Worm (Caenorhabditis elegans) whole organism, early embryonic: ENCODE measurements around the gene alh-2.

Experiments used
- B0310.2 ChIP-seq: sonication (generic microtip); optimal IDR thresholded peaks from 2 replicates; lab custom pipeline; 2016; ENCODE audit warnings: mild to moderate bottlenecking, missing genetic modification characterization, missing compliant biosample characterization
- F13C5.2 ChIP-seq: sonication (generic microtip); optimal IDR thresholded peaks from 2 replicates; lab custom pipeline; 2017; ENCODE audit warnings: mild to moderate bottlenecking, missing genetic modification characterization, inconsistent platforms, missing compliant biosample characterization
- aly-1 ChIP-seq: sonication (generic microtip); optimal IDR thresholded peaks from 2 replicates; lab custom pipeline; 2016; ENCODE audit warnings: missing genetic modification characterization, missing compliant biosample characterization
- ama-1 ChIP-seq: fragments of 150-350 bp; optimal IDR thresholded peaks from 2 replicates; lab custom pipeline; 2014
- ceh-13 ChIP-seq: fragments of 200-800 bp; sonication (Bioruptor generic); optimal IDR thresholded peaks from 2 replicates; lab custom pipeline; 2018; ENCODE audit warnings: mild to moderate bottlenecking, missing genetic modification characterization, missing compliant biosample characterization
- ceh-36 ChIP-seq: sonication (generic microtip); optimal IDR thresholded peaks from 2 replicates; lab custom pipeline; 2016; ENCODE audit warnings: missing genetic modification characterization, inconsistent platforms, missing compliant biosample characterization
- ets-7 ChIP-seq: sonication (generic microtip); optimal IDR thresholded peaks from 2 replicates; lab custom pipeline; 2016; ENCODE audit warnings: missing genotype, missing genetic modification characterization, missing compliant biosample characterization
- flt-1 ChIP-seq: fragments of 200-800 bp; sonication (Bioruptor generic); IDR thresholded peaks from 2 replicates; pipeline ENCODE4 v1.3.6; 2022; ENCODE audit warnings: missing genetic modification characterization, missing compliant biosample characterization
- hmbx-1 ChIP-seq: sonication (generic microtip); optimal IDR thresholded peaks from 2 replicates; lab custom pipeline; 2016; ENCODE audit warnings: mild to moderate bottlenecking, missing genetic modification characterization, missing compliant biosample characterization
- hmg-4 ChIP-seq: fragments of 200-800 bp; sonication (Bioruptor generic); optimal IDR thresholded peaks from 2 replicates; lab custom pipeline; 2018; ENCODE audit warnings: mild to moderate bottlenecking, missing genetic modification characterization, missing compliant biosample characterization
- hnd-1 ChIP-seq: sonication (generic microtip); optimal IDR thresholded peaks from 2 replicates; lab custom pipeline; 2016; ENCODE audit warnings: missing genetic modification characterization, missing compliant biosample characterization
- pes-1 ChIP-seq: fragments of 200-800 bp; sonication (Bioruptor generic); IDR thresholded peaks from 2 replicates; pipeline ENCODE4 v1.3.6; 2022; ENCODE audit warnings: missing genetic modification reagents, missing genetic modification characterization, missing compliant biosample characterization
- scrt-1 ChIP-seq: fragments of 200-800 bp; sonication (Bioruptor generic); IDR thresholded peaks from 2 replicates; pipeline ENCODE4 v1.3.6; 2022; ENCODE audit warnings: missing genetic modification characterization, missing compliant biosample characterization
- sea-1 ChIP-seq: fragments of 200-800 bp; sonication (Bioruptor generic); conservative IDR thresholded peaks from 2 replicates; pipeline ENCODE4 v1.3.6; 2022; ENCODE audit warnings: missing genetic modification characterization, missing compliant biosample characterization
- tbx-11 ChIP-seq: fragments of 200-800 bp; sonication (Bioruptor generic); IDR thresholded peaks from 2 replicates; pipeline ENCODE4 v1.3.6; 2022; ENCODE audit warnings: missing genetic modification characterization, missing compliant biosample characterization
- tbx-37 ChIP-seq: fragments of 200-800 bp; sonication (Bioruptor generic); conservative IDR thresholded peaks from 2 replicates; pipeline ENCODE4 v1.3.6; 2022; ENCODE audit warnings: missing genetic modification reagents, missing genetic modification characterization, missing compliant biosample characterization
- tra-4 ChIP-seq: sonication (generic microtip); optimal IDR thresholded peaks from 2 replicates; lab custom pipeline; 2017; ENCODE audit warnings: missing genetic modification characterization, missing compliant biosample characterization

alh-2 gene

DNA sequence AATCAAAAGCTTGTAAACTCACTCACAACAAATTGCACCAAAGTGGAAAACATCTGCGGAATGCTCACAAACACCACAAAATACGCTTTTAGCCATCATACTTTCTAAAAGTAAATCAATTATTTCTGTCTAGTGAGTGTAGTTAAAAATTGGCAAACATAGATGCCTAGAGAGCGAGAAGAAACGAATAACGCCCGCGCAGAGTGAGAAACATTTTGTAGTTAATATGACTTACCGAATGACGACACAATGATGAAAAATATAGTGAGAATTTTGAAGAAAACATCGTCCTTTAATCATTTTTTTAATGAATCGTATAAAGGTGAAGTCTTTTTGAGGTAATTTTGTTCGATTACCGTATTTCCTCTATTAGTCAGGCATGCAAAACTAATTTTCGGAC, 14.6 kb upstream of the alh-2 start, which contains the start of gene nhr-238:
Gene nhr-238 (minus strand): TSS at position 104 of the 400 bp plus-strand sequence.
- no peak for TF ChIP-seq ceh-36 (tag; lab: Kevin White, UChicago)
- no peak for TF ChIP-seq tra-4 (tag; lab: Kevin White, UChicago)
- TF ChIP-seq ets-7 (tag; lab: Kevin White, UChicago), result no peak
- TF ChIP-seq pes-1, result no peak
- no peak for TF ChIP-seq B0310.2 (tag; lab: Kevin White, UChicago)
- no peak for TF ChIP-seq flt-1 (GFP tag; lab: Robert Waterston, UW)
- TF ChIP-seq hmbx-1, result no peak
- TF ChIP-seq ceh-13 (GFP tag; lab: Kevin White, UChicago), result no peak
- no peak for TF ChIP-seq ama-1 (lab: Kevin White, UChicago)
- no peak for TF ChIP-seq scrt-1 (GFP tag; lab: Robert Waterston, UW)
- TF ChIP-seq F13C5.2 (tag; lab: Kevin White, UChicago), result no peak
- TF ChIP-seq aly-1 (tag; lab: Kevin White, UChicago), result no peak
- TF ChIP-seq tbx-37, result no peak
- TF ChIP-seq hnd-1 (tag; lab: Kevin White, UChicago), result no peak
- TF ChIP-seq hmg-4 (GFP tag; lab: Kevin White, UChicago), result no peak
- TF ChIP-seq sea-1 (GFP tag; lab: Robert Waterston, UW), result no peak

DNA sequence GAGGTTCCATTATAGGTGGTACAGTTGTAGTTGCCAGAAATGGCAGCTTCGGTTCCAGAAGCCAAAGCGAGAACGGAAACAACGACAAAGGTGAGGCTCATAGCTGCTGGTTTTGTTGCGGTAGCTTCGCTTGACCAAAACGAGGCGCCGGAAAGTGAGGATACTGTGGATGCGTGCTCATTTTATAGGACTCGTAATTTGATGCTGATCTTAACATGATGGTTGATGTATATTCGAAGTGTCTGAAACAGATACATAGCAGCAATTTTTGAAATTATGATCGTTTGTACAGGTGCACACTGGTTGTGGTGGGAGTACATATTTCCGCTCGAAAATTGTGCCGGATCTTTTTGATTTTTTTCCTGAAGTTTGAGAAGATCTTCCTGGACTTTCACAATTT, 12.8 kb upstream of the alh-2 start, which contains the start of gene Y46H3D.8:
Gene Y46H3D.8 (minus strand): TSS at position 101 of the 400 bp plus-strand sequence.
- TF ChIP-seq F13C5.2 (tag; lab: Kevin White, UChicago), result no peak
- no peak for TF ChIP-seq ama-1 (lab: Kevin White, UChicago)
- TF ChIP-seq B0310.2 (tag; lab: Kevin White, UChicago), result no peak
- TF ChIP-seq tbx-37, result no peak
- TF ChIP-seq ets-7 (tag; lab: Kevin White, UChicago), result no peak
- no peak for TF ChIP-seq tra-4 (tag; lab: Kevin White, UChicago)
- no peak for TF ChIP-seq tbx-11
- no peak for TF ChIP-seq sea-1 (GFP tag; lab: Robert Waterston, UW)
- TF ChIP-seq aly-1 (tag; lab: Kevin White, UChicago), result no peak

DNA sequence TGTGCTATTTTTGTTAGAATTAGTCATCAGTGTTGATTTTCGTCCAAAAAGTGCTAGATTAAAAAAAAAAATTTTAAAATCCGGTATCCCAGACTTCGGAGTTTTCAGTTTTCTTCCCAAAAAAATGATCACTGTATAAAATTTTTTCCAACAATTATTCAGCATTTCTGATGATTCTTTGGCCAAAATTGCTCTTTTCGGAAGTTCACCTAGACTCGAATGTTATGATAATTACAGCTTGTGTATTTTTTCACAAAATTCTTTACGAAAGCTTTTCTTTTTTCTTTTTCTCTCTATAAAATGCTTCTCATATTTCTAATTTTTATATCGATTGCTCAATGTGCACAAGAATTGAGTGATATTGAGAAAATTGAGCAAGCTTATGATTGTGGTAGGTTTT, 12.3 kb upstream of the alh-2 start, which contains the start of gene irld-17:
Gene irld-17 (plus strand): TSS at position 301 of the 400 bp plus-strand sequence.
- TF ChIP-seq ceh-36 (tag; lab: Kevin White, UChicago) (no peak), hmbx-1 (no peak), ama-1 (lab: Kevin White, UChicago) (no peak), flt-1 (GFP tag; lab: Robert Waterston, UW) (no peak), tra-4 (tag; lab: Kevin White, UChicago) (no peak), hnd-1 (tag; lab: Kevin White, UChicago) (no peak), sea-1 (GFP tag; lab: Robert Waterston, UW) (no peak), F13C5.2 (tag; lab: Kevin White, UChicago) (no peak), tbx-11 (no peak), pes-1 (no peak), ceh-13 (GFP tag; lab: Kevin White, UChicago) (no peak), aly-1 (tag; lab: Kevin White, UChicago) (no peak), tbx-37 (no peak), hmg-4 (GFP tag; lab: Kevin White, UChicago) (no peak), scrt-1 (GFP tag; lab: Robert Waterston, UW) (no peak), B0310.2 (tag; lab: Kevin White, UChicago) (no peak), ets-7 (tag; lab: Kevin White, UChicago) (no peak)

DNA sequence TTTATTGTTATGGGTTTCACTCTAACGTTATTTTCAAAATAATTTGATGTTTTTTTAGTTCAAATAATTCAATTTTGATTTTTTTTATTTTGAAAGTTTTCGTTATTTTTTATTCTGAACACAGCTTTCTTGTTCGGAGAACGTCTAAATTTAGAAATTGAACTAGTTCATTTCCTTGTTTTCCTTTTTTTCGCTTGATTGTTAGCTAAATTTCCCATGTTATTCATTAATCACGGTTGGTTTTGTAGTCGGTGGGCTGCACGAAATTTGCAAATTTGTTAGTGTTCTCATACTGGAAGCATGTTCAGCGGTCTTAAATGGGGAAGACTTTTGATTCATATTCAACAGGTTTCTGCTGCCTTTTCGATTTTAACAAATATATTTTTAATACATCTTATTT, 8.1 kb upstream of the alh-2 start, which contains the start of gene str-222:
Gene str-222 (plus strand): TSS at position 301 of the 400 bp plus-strand sequence.
- TF ChIP-seq hnd-1 (tag; lab: Kevin White, UChicago) (no peak), tra-4 (tag; lab: Kevin White, UChicago) (no peak), hmbx-1 (no peak), flt-1 (GFP tag; lab: Robert Waterston, UW) (no peak), F13C5.2 (tag; lab: Kevin White, UChicago) (no peak)

DNA sequence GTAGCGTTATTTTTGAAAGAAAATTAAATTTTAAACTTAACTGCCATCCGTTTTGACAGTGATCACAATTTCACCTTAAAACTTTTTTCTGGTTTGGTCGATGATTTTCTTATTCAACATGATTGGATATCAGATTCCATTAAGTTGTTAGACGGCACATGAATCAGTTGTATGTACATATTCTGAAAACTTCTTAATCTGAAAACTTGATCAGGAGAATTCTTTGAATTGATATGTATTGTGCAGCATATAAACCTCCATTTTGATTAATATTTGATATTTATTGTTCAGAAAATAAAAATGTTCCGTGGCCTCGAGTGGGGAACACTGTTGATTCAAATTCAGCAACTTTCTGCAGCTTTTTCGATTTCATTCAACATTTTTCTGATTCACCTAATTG, 4.0 kb upstream of the alh-2 start, which contains the start of gene str-221:
Gene str-221 (plus strand): TSS at position 301 of the 400 bp plus-strand sequence.
- TF ChIP-seq tra-4 (tag; lab: Kevin White, UChicago) (no peak), ceh-13 (GFP tag; lab: Kevin White, UChicago) (no peak), aly-1 (tag; lab: Kevin White, UChicago) (no peak), hnd-1 (tag; lab: Kevin White, UChicago) (no peak), flt-1 (GFP tag; lab: Robert Waterston, UW) (no peak), tbx-11 (no peak), ceh-36 (tag; lab: Kevin White, UChicago) (no peak), F13C5.2 (tag; lab: Kevin White, UChicago) (no peak), tbx-37 (no peak), pes-1 (no peak), scrt-1 (GFP tag; lab: Robert Waterston, UW) (no peak), hmbx-1 (no peak)

DNA sequence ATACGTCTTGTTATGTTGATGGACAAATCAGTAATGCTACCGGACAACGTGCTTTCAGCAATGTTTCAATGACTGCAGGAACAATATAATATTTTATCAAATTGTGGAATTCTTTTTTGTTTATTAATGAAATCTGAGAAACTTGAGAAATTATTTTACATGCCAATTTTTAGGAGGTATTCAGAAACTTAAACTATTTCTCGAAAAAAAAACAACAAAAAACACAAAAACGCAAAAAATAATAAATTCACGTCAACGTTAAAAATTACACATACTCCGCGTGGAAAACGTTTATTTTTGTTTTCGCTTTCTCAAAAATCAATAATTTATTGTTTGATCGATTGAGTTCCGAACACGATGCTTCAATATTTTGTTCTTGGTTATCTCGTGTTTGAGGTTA, 1.8 kb upstream of the alh-2 start, which contains the start of gene Y46H3D.1:
Gene Y46H3D.1 (plus strand): TSS at position 301 of the 400 bp plus-strand sequence.
- no peak for TF ChIP-seq B0310.2 (tag; lab: Kevin White, UChicago)
- TF ChIP-seq hmbx-1, result no peak
- no peak for TF ChIP-seq sea-1 (GFP tag; lab: Robert Waterston, UW)
- TF ChIP-seq F13C5.2 (tag; lab: Kevin White, UChicago), result no peak
- TF ChIP-seq hmg-4 (GFP tag; lab: Kevin White, UChicago), result no peak
- no peak for TF ChIP-seq pes-1
- no peak for TF ChIP-seq ets-7 (tag; lab: Kevin White, UChicago)

DNA sequence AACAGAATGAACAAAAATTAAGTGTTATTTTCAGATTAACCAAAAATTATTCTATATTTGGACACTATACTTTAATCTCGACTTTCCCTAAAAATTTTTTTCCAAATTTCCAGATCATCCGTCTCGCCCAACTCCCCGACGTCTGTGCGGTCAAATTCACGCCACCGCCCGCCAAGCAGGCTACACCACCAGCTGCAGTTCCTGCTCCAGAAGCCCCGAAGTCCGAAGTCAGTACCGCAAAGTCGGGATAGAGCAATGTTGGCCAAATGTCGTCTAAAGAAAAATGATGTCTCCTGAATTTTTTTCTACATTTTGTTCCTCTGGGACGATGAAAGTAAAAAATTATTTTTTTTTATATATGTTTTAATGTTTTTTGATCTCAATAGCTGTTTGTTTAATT, 1.2 kb upstream of the alh-2 start:
- no peak for TF ChIP-seq B0310.2 (tag; lab: Kevin White, UChicago)
- TF ChIP-seq aly-1 (tag; lab: Kevin White, UChicago), result no peak
- TF ChIP-seq ceh-36 (tag; lab: Kevin White, UChicago), result no peak
- TF ChIP-seq ceh-13 (GFP tag; lab: Kevin White, UChicago), result no peak
- no peak for TF ChIP-seq F13C5.2 (tag; lab: Kevin White, UChicago)
